Fruit fly (Drosophila melanogaster) whole organism, embryonic: ENCODE measurements around the gene Myo95E.

ENCODE experiments used
- CG10543 ChIP-seq: fragments of 200-800 bp; sonication (Bioruptor generic); optimal IDR thresholded peaks from 3 replicates; lab custom pipeline; 2017; ENCODE audit warnings: missing biosample characterization, mild to moderate bottlenecking, missing genetic modification characterization, moderate library complexity
- CG11093 ChIP-seq: fragments of 200-800 bp; sonication (Bioruptor generic); IDR thresholded peaks from 3 replicates; pipeline ENCODE4 v1.3.6; 2022; ENCODE audit warnings: missing biosample characterization, missing genetic modification characterization
- CG12391 ChIP-seq: fragments of 200-800 bp; sonication (Bioruptor generic); optimal IDR thresholded peaks from 3 replicates; lab custom pipeline; 2018; ENCODE audit warnings: missing biosample characterization, mild to moderate bottlenecking, missing genetic modification characterization, moderate library complexity
- CG13624 ChIP-seq: fragments of 200-800 bp; sonication (Bioruptor generic); optimal IDR thresholded peaks from 2 replicates; lab custom pipeline; 2016; ENCODE audit warnings: missing biosample characterization, missing genetic modification characterization
- CG13775 ChIP-seq: fragments of 200-800 bp; sonication (Bioruptor generic); optimal IDR thresholded peaks from 3 replicates; lab custom pipeline; 2017; ENCODE audit warnings: missing biosample characterization, mild to moderate bottlenecking, missing genetic modification characterization
- CG14860 ChIP-seq: fragments of 200-800 bp; sonication (Bioruptor generic); IDR thresholded peaks from 3 replicates; pipeline ENCODE4 v1.3.6; 2022; ENCODE audit warnings: missing biosample characterization, missing genetic modification characterization; ENCODE audit not compliant: partially characterized antibody
- CG1529 ChIP-seq: fragments of 200-800 bp; sonication (Bioruptor generic); optimal IDR thresholded peaks from 3 replicates; lab custom pipeline; 2018; ENCODE audit warnings: missing biosample characterization, missing genetic modification characterization
- CG1602 ChIP-seq: fragments of 200-800 bp; sonication (Bioruptor generic); optimal IDR thresholded peaks from 3 replicates; lab custom pipeline; 2016; ENCODE audit warnings: missing biosample characterization, missing genetic modification characterization
- CG16815 ChIP-seq: fragments of 200-800 bp; sonication (Bioruptor generic); optimal IDR thresholded peaks from 3 replicates; lab custom pipeline; 2017; ENCODE audit warnings: missing biosample characterization, mild to moderate bottlenecking, missing genetic modification characterization
- CG17186 ChIP-seq: fragments of 200-800 bp; sonication (Bioruptor generic); optimal IDR thresholded peaks from 3 replicates; lab custom pipeline; 2017; ENCODE audit warnings: missing biosample characterization, missing genetic modification reagents, missing genetic modification characterization
- CG17385 ChIP-seq: fragments of 200-800 bp; sonication (Bioruptor generic); optimal IDR thresholded peaks from 3 replicates; lab custom pipeline; 2018; ENCODE audit warnings: missing biosample characterization, mild to moderate bottlenecking, missing genetic modification characterization
- CG18764 ChIP-seq: fragments of 200-800 bp; sonication (Bioruptor generic); optimal IDR thresholded peaks from 3 replicates; lab custom pipeline; 2016; ENCODE audit warnings: missing biosample characterization, missing genetic modification characterization
- CG30020 ChIP-seq: fragments of 200-800 bp; optimal IDR thresholded peaks from 2 replicates; lab custom pipeline; 2019; ENCODE audit warnings: missing biosample characterization, mild to moderate bottlenecking, missing genetic modification characterization, moderate library complexity
- CG34376 ChIP-seq: fragments of 200-800 bp; sonication (Bioruptor generic); optimal IDR thresholded peaks from 2 replicates; lab custom pipeline; 2018; ENCODE audit warnings: missing biosample characterization, mild to moderate bottlenecking, missing genetic modification characterization
- CG6654 ChIP-seq: fragments of 200-800 bp; sonication (Bioruptor generic); optimal IDR thresholded peaks from 2 replicates; lab custom pipeline; 2017; ENCODE audit warnings: missing biosample characterization, mild to moderate bottlenecking, missing genetic modification characterization
- CG8290 ChIP-seq, 3 experiments: fragments of 200-800 bp; sonication (Bioruptor generic); optimal IDR thresholded peaks; 2 replicates each; lab custom pipeline; 2016 to 2019; ENCODE audit warnings: missing biosample characterization in 3 of 3, missing genetic modification characterization in 3 of 3, mild to moderate bottlenecking in 2 of 3, moderate library complexity in 1 of 3
- CG8388 ChIP-seq: fragments of 200-800 bp; sonication (Bioruptor generic); optimal IDR thresholded peaks from 2 replicates; lab custom pipeline; 2019; ENCODE audit warnings: missing biosample characterization, mild to moderate bottlenecking, missing genetic modification characterization, moderate library complexity
- CG9876 ChIP-seq: fragments of 200-800 bp; sonication (Bioruptor generic); optimal IDR thresholded peaks from 2 replicates; lab custom pipeline; 2016; ENCODE audit warnings: missing biosample characterization, missing genetic modification characterization
- CTCF ChIP-seq: fragments of 200-800 bp; sonication (Bioruptor generic); optimal IDR thresholded peaks from 2 replicates; lab custom pipeline; 2017; ENCODE audit warnings: missing biosample characterization, mild to moderate bottlenecking, missing genetic modification characterization, moderate library complexity
- D ChIP-seq, 2 experiments: fragments of 200-800 bp in 1 of 2; fragments of >200 bp in 1 of 2; sonication (Bioruptor generic) in 1 of 2; optimal IDR thresholded peaks; 2 replicates in 1 of 2; 3 replicates in 1 of 2; lab custom pipeline; 2017; ENCODE audit warnings: mild to moderate bottlenecking in 1 of 2, missing biosample characterization in 1 of 2, missing genetic modification characterization in 1 of 2, missing genetic modification reagents in 1 of 2
- D19B ChIP-seq: fragments of 200-800 bp; sonication (Bioruptor generic); optimal IDR thresholded peaks from 2 replicates; lab custom pipeline; 2017; ENCODE audit warnings: missing biosample characterization, mild to moderate bottlenecking, missing genetic modification characterization
- Dip3 ChIP-seq: fragments of 200-800 bp; sonication (Bioruptor generic); optimal IDR thresholded peaks from 3 replicates; lab custom pipeline; 2016; ENCODE audit warnings: missing biosample characterization, missing genetic modification characterization
- Dp ChIP-seq: fragments of 200-800 bp; sonication (Bioruptor generic); optimal IDR thresholded peaks from 2 replicates; lab custom pipeline; 2018; ENCODE audit warnings: missing biosample characterization, mild to moderate bottlenecking, missing genetic modification characterization, moderate library complexity
- Fer2 ChIP-seq: fragments of 200-800 bp; sonication (Bioruptor generic); optimal IDR thresholded peaks from 2 replicates; lab custom pipeline; 2018; ENCODE audit warnings: missing biosample characterization, mild to moderate bottlenecking, missing genetic modification characterization, moderate library complexity
- Med ChIP-seq: fragments of 200-800 bp; sonication (Bioruptor generic); peaks from one replicate; lab custom pipeline; 2016; ENCODE audit warnings: missing biosample characterization, missing genetic modification characterization, mild to moderate bottlenecking, inconsistent platforms, moderate library complexity
- NFAT ChIP-seq: fragments of 200-800 bp; sonication (Bioruptor generic); IDR thresholded peaks from 2 replicates; pipeline ENCODE4 v1.3.6; 2022; ENCODE audit warnings: missing biosample characterization, missing genetic modification characterization
- NK7.1 ChIP-seq: fragments of 200-800 bp; sonication (Bioruptor generic); optimal IDR thresholded peaks from 3 replicates; lab custom pipeline; 2016; ENCODE audit warnings: missing biosample characterization, missing genetic modification characterization
- Rfx ChIP-seq: fragments of 200-800 bp; sonication (Bioruptor generic); IDR thresholded peaks from 2 replicates; pipeline ENCODE4 v1.3.6; 2022; ENCODE audit warnings: missing biosample characterization, missing genetic modification characterization
- Stat92E ChIP-seq, 3 experiments: fragments of >200 bp in 2 of 3; fragments of 200-800 bp in 1 of 3; sonication (Bioruptor generic) in 1 of 3; optimal IDR thresholded peaks; 2 replicates each; lab custom pipeline; 2017 to 2019; ENCODE audit warnings: missing biosample characterization in 3 of 3, missing genetic modification characterization in 3 of 3, mild to moderate bottlenecking in 1 of 3, moderate library complexity in 1 of 3
- TFAM ChIP-seq: fragments of 200-800 bp; sonication (Bioruptor generic); optimal IDR thresholded peaks from 2 replicates; lab custom pipeline; 2017; ENCODE audit warnings: missing biosample characterization, missing genetic modification characterization, inconsistent platforms
- ash1 ChIP-seq: fragments of 200-800 bp; sonication (Bioruptor generic); optimal IDR thresholded peaks from 2 replicates; lab custom pipeline; 2018; ENCODE audit warnings: missing biosample characterization, mild to moderate bottlenecking, missing genetic modification characterization
- dan ChIP-seq: fragments of 200-800 bp; sonication (Bioruptor generic); IDR thresholded peaks from 2 replicates; pipeline ENCODE4 v1.3.6; 2022; ENCODE audit warnings: missing biosample characterization, missing genetic modification characterization
- dysf ChIP-seq: fragments of 200-800 bp; sonication (Bioruptor generic); IDR thresholded peaks from 3 replicates; pipeline ENCODE4 v1.3.6; 2022; ENCODE audit warnings: missing biosample characterization, missing genetic modification characterization
- gro ChIP-seq: fragments of 200-800 bp; sonication (Bioruptor generic); optimal IDR thresholded peaks from 2 replicates; lab custom pipeline; 2016; ENCODE audit warnings: missing biosample characterization, missing genetic modification characterization
- gsb ChIP-seq: fragments of 200-800 bp; sonication (Bioruptor generic); IDR thresholded peaks from 2 replicates; pipeline ENCODE4 v1.3.6; 2022; ENCODE audit warnings: missing biosample characterization, missing genetic modification characterization
- hth ChIP-seq: fragments of >200 bp; optimal IDR thresholded peaks from 2 replicates; lab custom pipeline; 2017; ENCODE audit warnings: inconsistent platforms
- lbe ChIP-seq: fragments of 200-800 bp; sonication (Bioruptor generic); optimal IDR thresholded peaks from 2 replicates; lab custom pipeline; 2016; ENCODE audit warnings: missing biosample characterization, mild to moderate bottlenecking, missing genetic modification characterization
- mirr ChIP-seq: fragments of 200-800 bp; sonication (Bioruptor generic); optimal IDR thresholded peaks from 3 replicates; lab custom pipeline; 2018; ENCODE audit warnings: missing biosample characterization, mild to moderate bottlenecking, missing genetic modification characterization
- mld ChIP-seq: fragments of 200-800 bp; sonication (Bioruptor generic); IDR thresholded peaks from 3 replicates; pipeline ENCODE4 v1.3.6; 2022; ENCODE audit warnings: missing biosample characterization, missing genetic modification characterization; ENCODE audit not compliant: partially characterized antibody
- ranshi ChIP-seq: fragments of 200-800 bp; sonication (Bioruptor generic); IDR thresholded peaks from 2 replicates; pipeline ENCODE4 v1.3.6; 2022; ENCODE audit warnings: missing biosample characterization, missing genetic modification characterization
- schlank ChIP-seq: fragments of 200-800 bp; sonication (Bioruptor generic); optimal IDR thresholded peaks from 2 replicates; lab custom pipeline; 2018; ENCODE audit warnings: missing biosample characterization, mild to moderate bottlenecking, missing genetic modification characterization
- seq ChIP-seq: fragments of 200-800 bp; sonication (Bioruptor generic); IDR thresholded peaks from 2 replicates; pipeline ENCODE4 v1.3.6; 2022; ENCODE audit warnings: missing biosample characterization, missing genetic modification characterization
- sna ChIP-seq: fragments of 200-800 bp; sonication (Bioruptor generic); IDR thresholded peaks from 2 replicates; pipeline ENCODE4 v1.3.6; 2022; ENCODE audit warnings: missing biosample characterization, missing genetic modification characterization; ENCODE audit not compliant: partially characterized antibody
- tap ChIP-seq: fragments of 200-800 bp; optimal IDR thresholded peaks from 3 replicates; lab custom pipeline; 2019; ENCODE audit warnings: missing biosample characterization, mild to moderate bottlenecking, missing genetic modification characterization, moderate library complexity
- trem ChIP-seq: fragments of 200-800 bp; optimal IDR thresholded peaks from 3 replicates; lab custom pipeline; 2019; ENCODE audit warnings: missing biosample characterization, mild to moderate bottlenecking, missing genetic modification characterization, moderate library complexity
- yki ChIP-seq: fragments of >200 bp; optimal IDR thresholded peaks from 3 replicates; lab custom pipeline; 2018

Myo95E gene

dm6 chr3R:24141013-24141592, 20.2 kb downstream of the Myo95E start, which contains the start of gene Kal1 (continued):
- TF ChIP-seq CG10543 (peak; percentile 66), Stat92E (GFP tag; optimal IDR thresholded peaks at IDR 0.05; lab: Kevin White, UChicago) (peak in 1 of 3 experiments; percentile 90), CG17186 (GFP tag; lab: Kevin White, UChicago) (peak; percentile 74), Dp (GFP tag; lab: Kevin White, UChicago) (no peak), ash1 (no peak), yki (lab: Kevin White, UChicago) (no peak), NFAT (peak; percentile 44; the same call in 1 of the 2 replicates)

dm6 chr3R:24139646-24140130, 21.6 kb downstream of the Myo95E start:
- TF ChIP-seq tap (tag; lab: Kevin White, UChicago) = no peak
- TF ChIP-seq CG30020 (tag; lab: Kevin White, UChicago) = no peak
- no peak for TF ChIP-seq mld (GFP tag; lab: Robert Waterston, UW)
- no peak for TF ChIP-seq CG13775 (GFP tag; lab: Kevin White, UChicago)
- no peak for TF ChIP-seq gsb (GFP tag; lab: Robert Waterston, UW)
- no peak for TF ChIP-seq CG16815 (GFP tag; lab: Kevin White, UChicago)
- no peak for TF ChIP-seq D19B
- no peak for TF ChIP-seq CG11093
- no peak for TF ChIP-seq CTCF (GFP tag; lab: Kevin White, UChicago)
- TF ChIP-seq Fer2 = no peak
- TF ChIP-seq CG14860 (GFP tag; lab: Robert Waterston, UW) = no peak
- TF ChIP-seq Rfx (GFP tag; lab: Robert Waterston, UW) = no peak
- TF ChIP-seq CG9876 (GFP tag; lab: Kevin White, UChicago) = no peak
- TF ChIP-seq CG18764 (GFP tag; lab: Kevin White, UChicago) = no peak
- TF ChIP-seq CG12391 (tag; lab: Kevin White, UChicago) = no peak
- TF ChIP-seq CG1529 (GFP tag; lab: Kevin White, UChicago) = no peak
- TF ChIP-seq, all 482 proteins: peak for 0

DNA sequence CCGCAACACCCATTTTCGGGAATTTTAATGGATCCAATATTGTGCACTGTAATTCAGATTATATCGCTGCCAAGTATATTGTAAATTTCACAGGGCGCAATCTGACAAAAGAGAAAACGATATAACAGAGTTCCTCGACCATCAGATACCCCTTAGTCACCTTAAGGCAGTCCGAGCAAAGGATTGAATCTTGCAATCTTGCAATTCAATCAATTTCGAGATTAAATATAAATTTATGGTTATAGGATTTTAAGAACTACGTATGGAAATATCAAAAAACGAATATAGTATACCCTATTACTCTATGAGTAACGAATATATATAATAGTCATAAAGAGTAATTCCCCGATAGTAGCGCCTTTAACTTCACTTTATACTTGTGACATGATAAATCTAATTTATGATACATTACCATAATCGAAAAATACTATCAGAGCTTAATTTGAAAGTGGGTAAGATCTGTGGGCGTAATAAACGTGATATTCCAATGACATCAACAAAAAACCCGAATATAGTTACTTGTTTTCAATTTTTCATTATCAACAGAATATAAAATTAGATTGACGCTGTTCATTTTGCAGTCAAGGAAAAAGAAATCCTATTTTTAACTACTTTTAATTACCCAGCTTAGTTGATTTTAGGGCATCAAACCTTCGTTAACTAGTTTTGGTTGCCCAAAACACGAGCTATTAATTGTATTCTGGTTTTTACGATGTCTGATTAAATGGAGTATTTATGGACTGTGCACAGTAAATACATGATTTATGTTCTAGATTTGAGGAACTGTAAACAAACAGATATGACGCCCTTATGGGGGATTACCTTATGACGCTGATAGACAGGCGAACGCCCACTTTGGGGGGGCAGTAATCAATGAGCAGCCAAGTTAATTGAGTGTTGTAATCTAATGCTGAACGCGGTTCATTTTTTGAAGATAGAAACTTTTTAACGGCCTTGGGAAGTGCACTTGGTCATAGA, 22.5 kb downstream of the Myo95E start:
- TF ChIP-seq mirr (GFP tag; lab: Kevin White, UChicago) (peak; percentile 72), CG8388 (GFP tag; lab: Kevin White, UChicago) (no peak), CG17385 (GFP tag; lab: Kevin White, UChicago) (no peak), CG8290 (GFP tag; optimal IDR thresholded peaks at IDR 0.05; lab: Kevin White, UChicago) (no peak), CG8290 (tag; optimal IDR thresholded peaks at IDR 0.05; lab: Kevin White, UChicago) (no peak), hth (lab: Kevin White, UChicago) (no peak), lbe (GFP tag; lab: Kevin White, UChicago) (no peak), dan (GFP tag; lab: Robert Waterston, UW) (no peak), NK7.1 (GFP tag; lab: Kevin White, UChicago) (no peak), dysf (GFP tag; lab: Robert Waterston, UW) (no peak), Med (no peak), seq (GFP tag; lab: Robert Waterston, UW) (no peak), CG13624 (no peak), trem (no peak), CG34376 (GFP tag; lab: Kevin White, UChicago) (peak; percentile 84), gro (GFP tag; lab: Kevin White, UChicago) (peak; percentile 33), Dip3 (GFP tag; lab: Kevin White, UChicago) (no peak), TFAM (no peak), CG6654 (GFP tag; lab: Kevin White, UChicago) (no peak), CG1602 (GFP tag; lab: Kevin White, UChicago) (no peak), sna (no peak), schlank (tag; lab: Kevin White, UChicago) (no peak), D (optimal IDR thresholded peaks at IDR 0.05; lab: Kevin White, UChicago) (no peak), D (GFP tag; optimal IDR thresholded peaks at IDR 0.05; lab: Kevin White, UChicago) (no peak), ranshi (GFP tag; lab: Robert Waterston, UW) (no peak)
